Worm (Caenorhabditis elegans) whole organism, early embryonic: ENCODE results near the gene F45F2.10.

Experiments
- B0310.2 ChIP-seq: sonication (generic microtip); optimal IDR thresholded peaks from 2 replicates; lab custom pipeline; 2016; ENCODE audit warnings: mild to moderate bottlenecking, missing genetic modification characterization, missing compliant biosample characterization
- ama-1 ChIP-seq: fragments of 150-350 bp; optimal IDR thresholded peaks from 2 replicates; lab custom pipeline; 2014
- flt-1 ChIP-seq: fragments of 200-800 bp; sonication (Bioruptor generic); IDR thresholded peaks from 2 replicates; pipeline ENCODE4 v1.3.6; 2022; ENCODE audit warnings: missing genetic modification characterization, missing compliant biosample characterization
- hnd-1 ChIP-seq: sonication (generic microtip); optimal IDR thresholded peaks from 2 replicates; lab custom pipeline; 2016; ENCODE audit warnings: missing genetic modification characterization, missing compliant biosample characterization
- scrt-1 ChIP-seq: fragments of 200-800 bp; sonication (Bioruptor generic); IDR thresholded peaks from 2 replicates; pipeline ENCODE4 v1.3.6; 2022; ENCODE audit warnings: missing genetic modification characterization, missing compliant biosample characterization
- sea-1 ChIP-seq: fragments of 200-800 bp; sonication (Bioruptor generic); conservative IDR thresholded peaks from 2 replicates; pipeline ENCODE4 v1.3.6; 2022; ENCODE audit warnings: missing genetic modification characterization, missing compliant biosample characterization

DNA sequence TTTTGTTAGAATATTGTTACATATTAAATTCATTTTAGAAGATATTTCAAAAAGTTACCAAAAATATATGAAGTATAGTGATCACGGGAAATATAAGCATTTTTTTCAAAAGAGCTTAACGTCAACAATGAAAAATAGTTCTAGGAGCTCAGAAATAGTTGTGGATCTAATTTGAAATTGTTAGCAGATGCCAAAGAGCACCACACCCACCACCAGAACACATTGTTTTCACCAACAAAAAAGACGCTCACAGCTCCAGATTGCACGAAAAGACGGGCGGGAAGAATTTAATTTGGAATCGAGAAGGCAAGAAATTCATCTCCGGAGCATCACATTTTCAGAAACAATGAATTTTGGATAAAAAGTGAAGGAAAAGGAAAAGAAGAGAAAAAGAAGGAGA lies 47.8 kb downstream of the F45F2.10 start, which contains the start of gene gplb-1:
- TF ChIP-seq flt-1 (GFP tag; lab: Robert Waterston, UW) (no peak), ama-1 (no peak), scrt-1 (no peak), sea-1 (no peak), B0310.2 (tag; lab: Kevin White, UChicago) (no peak), hnd-1 (tag; lab: Kevin White, UChicago) (no peak)
